Worm (Caenorhabditis elegans): ENCODE measurements around the gene Y57A10C.11.

The Y57A10C.11 gene

DNA sequence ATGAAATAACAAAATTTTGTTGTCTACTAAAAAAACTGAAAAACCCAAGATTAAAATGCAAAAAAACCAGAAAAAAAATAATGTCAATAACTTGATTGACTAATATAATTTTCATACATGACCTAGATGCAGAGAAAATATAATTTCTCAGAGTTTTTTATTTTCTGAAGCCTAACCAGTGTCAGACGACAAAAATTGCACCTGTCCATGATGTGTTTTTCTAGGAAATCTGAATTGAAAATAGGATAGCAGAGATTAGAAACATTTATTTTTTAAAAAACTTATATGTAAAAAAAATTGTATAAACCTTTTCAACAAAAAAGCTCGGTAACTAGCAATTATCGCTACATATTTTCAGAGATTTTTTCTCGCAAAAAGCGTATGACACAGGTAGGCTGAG is 3.3 kb upstream of the Y57A10C.11 start:
- TF ChIP-seq tlp-1 (tag; optimal IDR thresholded peaks at IDR 0.05) (no peak), hlh-4 (tag; optimal IDR thresholded peaks at IDR 0.05) (peak; percentile 99), fkh-8 (tag; optimal IDR thresholded peaks at IDR 0.05) (peak; percentile 68), blmp-1 (tag; optimal IDR thresholded peaks at IDR 0.05) (no peak), nhr-47 (tag; optimal IDR thresholded peaks at IDR 0.05) (peak; percentile 46), unc-62 (GFP tag; optimal IDR thresholded peaks at IDR 0.05) (no peak), egl-13 (tag; optimal IDR thresholded peaks at IDR 0.05) (no peak), egl-27 (tag; optimal IDR thresholded peaks at IDR 0.05) (no peak), F16B12.6 (tag; optimal IDR thresholded peaks at IDR 0.05) (no peak)

DNA sequence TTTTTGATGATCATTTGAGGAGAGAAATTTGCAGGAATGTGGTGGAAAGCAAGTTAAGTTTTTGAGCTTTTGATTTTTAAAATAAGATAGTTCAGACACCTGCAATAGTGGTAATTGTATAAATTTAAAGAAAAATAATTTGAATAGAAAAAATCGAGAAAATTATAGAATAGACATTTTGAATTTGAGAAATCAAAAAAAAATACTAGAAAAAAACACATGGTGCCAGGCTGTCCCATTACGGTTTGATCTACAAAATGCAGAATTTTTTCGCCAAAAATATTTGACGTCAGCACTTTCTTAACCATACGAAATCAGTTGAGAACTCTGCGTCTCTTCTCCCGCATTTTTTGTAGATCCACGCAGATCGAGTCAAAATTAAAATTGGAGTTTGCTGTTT is 2.8 kb upstream of the Y57A10C.11 start, which contains the start of gene sre-27:
sre-27 (minus strand) TSS at position 101 of the 400 bp plus-strand sequence.
- no peak for TF ChIP-seq pqm-1 (tag; optimal IDR thresholded peaks at IDR 0.05)
- no peak for TF ChIP-seq fkh-4 (tag; optimal IDR thresholded peaks at IDR 0.05; ENCODE audit: borderline replicate concordance)
- TF ChIP-seq rnt-1 (tag; optimal IDR thresholded peaks at IDR 0.05), result no peak
- no peak for TF ChIP-seq lin-15B (tag; optimal IDR thresholded peaks at IDR 0.05)
- TF ChIP-seq C04F5.9 (tag; optimal IDR thresholded peaks at IDR 0.05), result no peak
- no peak for TF ChIP-seq ama-1 (optimal IDR thresholded peaks at IDR 0.05)
- no peak for TF ChIP-seq nhr-237 (tag; optimal IDR thresholded peaks at IDR 0.05)
- TF ChIP-seq unc-130 (tag; optimal IDR thresholded peaks at IDR 0.05), result no peak
- no peak for TF ChIP-seq ceh-8 (GFP tag; optimal IDR thresholded peaks at IDR 0.05)

DNA sequence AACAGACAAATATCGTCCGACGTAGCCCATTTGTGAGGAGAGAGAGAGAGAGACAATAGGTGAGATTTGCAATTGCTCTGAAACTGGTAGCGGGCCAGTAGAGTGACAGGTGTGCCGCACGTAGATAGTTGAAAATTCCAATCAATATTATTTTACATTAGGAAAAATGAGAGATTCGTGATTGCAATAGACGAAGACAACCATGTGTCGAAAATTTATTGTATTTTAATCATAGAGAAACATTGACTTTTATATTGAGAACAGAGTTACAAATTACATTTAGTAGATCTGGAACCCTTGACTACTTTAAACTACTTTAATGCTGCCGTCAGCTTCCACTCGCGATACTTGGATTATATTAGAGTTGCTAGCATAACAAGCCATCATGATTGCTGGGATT is 2.3 kb downstream of the Y57A10C.11 start, which contains the start of gene Y57A10C.1:
Y57A10C.1 (minus strand) TSS at position 101 of the 400 bp plus-strand sequence.
- TF ChIP-seq mef-2 (tag; optimal IDR thresholded peaks at IDR 0.05), result no peak
- no peak for TF ChIP-seq tbx-2 (tag; optimal IDR thresholded peaks at IDR 0.05)
- TF ChIP-seq C16A3.4 (tag; optimal IDR thresholded peaks at IDR 0.05), result no peak
- no peak for TF ChIP-seq mep-1 (tag; optimal IDR thresholded peaks at IDR 0.05)
- no peak for TF ChIP-seq xbp-1 (tag; optimal IDR thresholded peaks at IDR 0.05)
- TF ChIP-seq nhr-20 (tag; optimal IDR thresholded peaks at IDR 0.05), result no peak
- TF ChIP-seq ztf-4 (tag; optimal IDR thresholded peaks at IDR 0.05), result no peak
- no peak for TF ChIP-seq nhr-12 (tag; optimal IDR thresholded peaks at IDR 0.05)
- no peak for TF ChIP-seq lir-3 (tag; optimal IDR thresholded peaks at IDR 0.05; ENCODE audit: poor library complexity)
- TF ChIP-seq rnt-1 (tag; optimal IDR thresholded peaks at IDR 0.05), result no peak

DNA sequence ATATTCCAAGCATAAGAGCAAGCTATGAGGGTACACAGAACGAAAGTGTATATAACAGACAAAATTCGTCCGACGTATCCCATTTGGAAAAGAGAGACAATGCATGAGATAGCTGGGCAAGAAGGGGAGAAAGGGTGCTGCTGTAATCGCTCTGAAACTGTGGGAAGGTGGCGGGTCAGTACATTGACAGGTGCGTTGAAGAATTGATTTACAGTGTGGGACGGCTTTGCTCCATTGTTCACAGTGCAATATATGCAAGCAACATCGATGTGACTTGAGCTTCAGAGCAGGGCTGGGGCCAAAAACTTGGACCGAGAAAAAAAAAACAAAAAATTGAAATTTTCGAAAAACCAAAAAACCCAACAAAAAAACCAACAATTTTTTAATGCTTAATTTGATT is 4.6 kb downstream of the Y57A10C.11 start, which contains the start of gene F57G9.3:
F57G9.3 (minus strand) TSS at position 101 of the 400 bp plus-strand sequence.
- TF ChIP-seq elt-3 (tag; optimal IDR thresholded peaks at IDR 0.05), result no peak
- no peak for TF ChIP-seq tbx-2 (tag; optimal IDR thresholded peaks at IDR 0.05)
- TF ChIP-seq blmp-1 (tag; optimal IDR thresholded peaks at IDR 0.05), result no peak
- TF ChIP-seq vab-15 (tag; optimal IDR thresholded peaks at IDR 0.05), result no peak
- no peak for TF ChIP-seq ama-1 (optimal IDR thresholded peaks at IDR 0.05)
- no peak for TF ChIP-seq ztf-4 (tag; optimal IDR thresholded peaks at IDR 0.05)
- no peak for TF ChIP-seq ceh-82 (tag; optimal IDR thresholded peaks at IDR 0.05)
- no peak for TF ChIP-seq zag-1 (tag; optimal IDR thresholded peaks at IDR 0.05)
- no peak for TF ChIP-seq mep-1 (tag; optimal IDR thresholded peaks at IDR 0.05)
- no peak for TF ChIP-seq grh-1 (GFP tag; IDR thresholded peaks at IDR 0.05)
- TF ChIP-seq Y116A8C.19 (tag; optimal IDR thresholded peaks at IDR 0.05; ENCODE audit: borderline replicate concordance), result no peak
- TF ChIP-seq nhr-11 (tag; optimal IDR thresholded peaks at IDR 0.05), result no peak
- TF ChIP-seq isw-1 (GFP tag; IDR thresholded peaks at IDR 0.05), result no peak
- no peak for TF ChIP-seq nhr-237 (tag; optimal IDR thresholded peaks at IDR 0.05)
- no peak for TF ChIP-seq dpl-1 (GFP tag; optimal IDR thresholded peaks at IDR 0.05)
- TF ChIP-seq F16B12.6 (tag; optimal IDR thresholded peaks at IDR 0.05), result no peak
- no peak for TF ChIP-seq mab-9 (GFP tag; IDR thresholded peaks at IDR 0.05)
- no peak for TF ChIP-seq aly-2 (tag; optimal IDR thresholded peaks at IDR 0.05)
- TF ChIP-seq nhr-71 (tag; optimal IDR thresholded peaks at IDR 0.05), result no peak
- no peak for TF ChIP-seq hlh-4 (tag; optimal IDR thresholded peaks at IDR 0.05)

Data from whole organism, L1 larva.